1 fruit fly cellular context compared by ENCODE assay signal in the genomic region with DNA sequence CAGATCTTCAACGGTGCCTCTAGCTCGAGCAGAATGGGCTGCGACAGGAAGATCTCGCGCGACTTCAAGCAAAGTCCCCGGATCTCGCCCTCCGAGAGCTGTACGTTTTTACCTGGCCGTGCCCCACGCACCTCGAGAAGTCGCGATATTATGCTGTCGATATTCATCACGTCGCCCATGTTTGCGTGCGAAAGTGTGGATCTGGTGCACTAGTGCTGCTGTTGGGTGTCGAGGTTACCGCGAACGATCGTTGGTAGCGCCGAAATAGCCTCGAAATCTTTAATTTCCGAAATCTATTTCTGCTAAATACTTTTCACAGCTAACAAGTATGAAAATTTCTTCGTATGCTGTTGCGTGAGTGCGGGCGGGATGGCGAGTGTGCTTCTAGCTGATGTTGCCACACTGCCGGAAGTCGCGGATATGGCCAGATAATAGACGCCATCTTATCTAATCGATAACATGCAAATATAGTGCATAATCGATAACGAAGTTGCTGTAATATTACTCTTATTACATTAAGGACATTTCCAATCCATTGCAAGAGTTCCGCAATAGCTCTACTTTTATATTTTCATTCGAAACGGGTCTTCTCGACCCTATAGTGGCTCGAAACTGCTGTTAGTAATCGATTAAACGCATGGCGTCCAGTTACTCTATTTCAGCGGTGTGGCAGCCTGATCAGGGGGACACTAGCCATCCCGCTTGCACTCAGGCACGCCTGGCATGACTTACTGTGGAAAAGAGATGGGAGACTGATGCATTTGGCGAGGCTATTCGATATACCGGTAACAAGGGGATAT.
TF ChIP-seq lines count a peak whose summit lies in the region.

A gene (minus strand): TSS at position 408 of the 800 bp plus-strand sequence.

TF ChIP-seq in whole organism, embryonic, 481 proteins besides CTCF, POLR2A, EP300 and RAD21 (continued from another document and continues in another):
- TF ChIP-seq CG11398 (GFP tag; optimal IDR thresholded peaks at IDR 0.05; lab: Kevin White, UChicago) (no peak), ap (GFP tag; IDR thresholded peaks at IDR 0.05; lab: Robert Waterston, UW) (no peak), CG11560 (tag; IDR thresholded peaks at IDR 0.05; lab: Robert Waterston, UW) (peak; percentile 100), Poxn (GFP tag; IDR thresholded peaks at IDR 0.05; lab: Robert Waterston, UW) (no peak), CG10209 (GFP tag; optimal IDR thresholded peaks at IDR 0.05; lab: Kevin White, UChicago) (peak; percentile 18), CG17186 (GFP tag; optimal IDR thresholded peaks at IDR 0.05; lab: Kevin White, UChicago) (peak; percentile 54), oc (tag; optimal IDR thresholded peaks at IDR 0.05; lab: Kevin White, UChicago) (no peak), E2f2 (GFP tag; IDR thresholded peaks at IDR 0.05; lab: Robert Waterston, UW) (no peak), sim (GFP tag; IDR thresholded peaks at IDR 0.05; lab: Robert Waterston, UW) (no peak), schlank (tag; optimal IDR thresholded peaks at IDR 0.05; lab: Kevin White, UChicago) (no peak), CG12769 (tag; optimal IDR thresholded peaks at IDR 0.05; lab: Kevin White, UChicago) (no peak), CG8944 (GFP tag; optimal IDR thresholded peaks at IDR 0.05; lab: Kevin White, UChicago) (no peak), bigmax (GFP tag; optimal IDR thresholded peaks at IDR 0.05; lab: Kevin White, UChicago) (no peak), Atf3 (GFP tag; optimal IDR thresholded peaks at IDR 0.05; lab: Kevin White, UChicago) (no peak), crol (GFP tag; IDR thresholded peaks at IDR 0.05; lab: Robert Waterston, UW) (no peak), Hand (GFP tag; optimal IDR thresholded peaks at IDR 0.05; lab: Kevin White, UChicago) (no peak), CG9817 (tag; optimal IDR thresholded peaks at IDR 0.05; lab: Kevin White, UChicago) (no peak), NFAT (GFP tag; IDR thresholded peaks at IDR 0.05; lab: Robert Waterston, UW) (no peak), CG4404 (GFP tag; IDR thresholded peaks at IDR 0.05; lab: Robert Waterston, UW) (no peak), tin (GFP tag; optimal IDR thresholded peaks at IDR 0.05; lab: Kevin White, UChicago) (no peak), CG17361 (GFP tag; IDR thresholded peaks at IDR 0.05; lab: Robert Waterston, UW) (peak; percentile 80), gsb-n (tag; optimal IDR thresholded peaks at IDR 0.05; lab: Kevin White, UChicago) (no peak), cas (GFP tag; IDR thresholded peaks at IDR 0.05; lab: Robert Waterston, UW) (no peak), CG6765 (GFP tag; optimal IDR thresholded peaks at IDR 0.05; lab: Kevin White, UChicago) (no peak), dysf (GFP tag; IDR thresholded peaks at IDR 0.05; lab: Robert Waterston, UW) (0 out of 3 replicates have a peak, but pooled peaks have one; percentile 7), lola (GFP tag; optimal IDR thresholded peaks at IDR 0.05; lab: Kevin White, UChicago) (peak in 1 of 3 experiments; percentile 28), hth (optimal IDR thresholded peaks at IDR 0.05; lab: Kevin White, UChicago) (no peak), CoRest (tag; optimal IDR thresholded peaks at IDR 0.05; lab: Kevin White, UChicago) (peak; percentile 63), lab (GFP tag; optimal IDR thresholded peaks at IDR 0.05; lab: Kevin White, UChicago) (no peak), CG2199 (GFP tag; IDR thresholded peaks at IDR 0.05; lab: Robert Waterston, UW) (no peak), CG13123 (GFP tag; optimal IDR thresholded peaks at IDR 0.05; lab: Kevin White, UChicago) (no peak), sqz (GFP tag; optimal IDR thresholded peaks at IDR 0.05; lab: Kevin White, UChicago) (no peak), Ravus (GFP tag; IDR thresholded peaks at IDR 0.05; lab: Robert Waterston, UW) (no peak), Gug (GFP tag; IDR thresholded peaks at IDR 0.05; lab: Robert Waterston, UW) (no peak), vvl (GFP tag; IDR thresholded peaks at IDR 0.05; lab: Robert Waterston, UW) (peak; percentile 25; the same call in 1 of the 2 replicates), CG32767 (GFP tag; IDR thresholded peaks at IDR 0.05; lab: Robert Waterston, UW) (no peak), CG10431 (GFP tag; optimal IDR thresholded peaks at IDR 0.05; lab: Kevin White, UChicago) (no peak), Neu2 (GFP tag; optimal IDR thresholded peaks at IDR 0.05; lab: Kevin White, UChicago; ENCODE audit: borderline replicate concordance) (no peak), grn (GFP tag; optimal IDR thresholded peaks at IDR 0.05; lab: Kevin White, UChicago) (no peak), CG4820 (GFP tag; optimal IDR thresholded peaks at IDR 0.05; lab: Kevin White, UChicago) (no peak), CG8478 (optimal IDR thresholded peaks at IDR 0.05; lab: Kevin White, UChicago) (peak; percentile 97), Hmr (GFP tag; optimal IDR thresholded peaks at IDR 0.05; lab: Kevin White, UChicago) (peak; percentile 32), tap (tag; optimal IDR thresholded peaks at IDR 0.05; lab: Kevin White, UChicago) (no peak), hbn (GFP tag; IDR thresholded peaks at IDR 0.05; lab: Robert Waterston, UW; ENCODE audit: partially characterized antibody) (0 out of 2 replicates have a peak, but pooled peaks have one; percentile 28), Ets97D (GFP tag; optimal IDR thresholded peaks at IDR 0.05; lab: Kevin White, UChicago) (peak; percentile 94), ato (GFP tag; IDR thresholded peaks at IDR 0.05; lab: Robert Waterston, UW; ENCODE audit: partially characterized antibody) (no peak), CG8765 (GFP tag; IDR thresholded peaks at IDR 0.05; lab: Robert Waterston, UW) (no peak), CG7786 (GFP tag; optimal IDR thresholded peaks at IDR 0.05; lab: Kevin White, UChicago) (peak; percentile 2), al (GFP tag; IDR thresholded peaks at IDR 0.05; lab: Robert Waterston, UW) (no peak), CG17385 (GFP tag; optimal IDR thresholded peaks at IDR 0.05; lab: Kevin White, UChicago) (no peak), CG7556 (GFP tag; optimal IDR thresholded peaks at IDR 0.05; lab: Kevin White, UChicago) (no peak), ind (GFP tag; optimal IDR thresholded peaks at IDR 0.05; lab: Kevin White, UChicago) (no peak), Scr (GFP tag; IDR thresholded peaks at IDR 0.05; lab: Robert Waterston, UW; ENCODE audit: partially characterized antibody) (no peak), tio (GFP tag; optimal IDR thresholded peaks at IDR 0.05; lab: Kevin White, UChicago) (no peak), psq (GFP tag; optimal IDR thresholded peaks at IDR 0.05; lab: Kevin White, UChicago) (no peak), NK7.1 (GFP tag; optimal IDR thresholded peaks at IDR 0.05; lab: Kevin White, UChicago) (no peak), CG10565 (GFP tag; optimal IDR thresholded peaks at IDR 0.05; lab: Kevin White, UChicago) (no peak), Oli (tag; optimal IDR thresholded peaks at IDR 0.05; lab: Kevin White, UChicago) (no peak), CG30020 (tag; optimal IDR thresholded peaks at IDR 0.05; lab: Kevin White, UChicago) (peak; percentile 45), CG1792 (GFP tag; optimal IDR thresholded peaks at IDR 0.05; lab: Kevin White, UChicago) (no peak), Mrtf (GFP tag; IDR thresholded peaks at IDR 0.05; lab: Robert Waterston, UW) (no peak), HLH3B (GFP tag; IDR thresholded peaks at IDR 0.05; lab: Robert Waterston, UW) (no peak), CG17829 (tag; optimal IDR thresholded peaks at IDR 0.05; lab: Kevin White, UChicago) (no peak), CG10979 (tag; optimal IDR thresholded peaks at IDR 0.05; lab: Kevin White, UChicago) (no peak), CG6813 (GFP tag; optimal IDR thresholded peaks at IDR 0.05; lab: Kevin White, UChicago) (no peak), CG2116 (GFP tag; optimal IDR thresholded peaks at IDR 0.05; lab: Kevin White, UChicago) (peak; percentile 66), CG1233 (GFP tag; optimal IDR thresholded peaks at IDR 0.05; lab: Kevin White, UChicago) (no peak), CG9932 (GFP tag; IDR thresholded peaks at IDR 0.05; lab: Robert Waterston, UW) (no peak), Aef1 (GFP tag; IDR thresholded peaks at IDR 0.05; lab: Robert Waterston, UW) (no peak), jing (GFP tag; optimal IDR thresholded peaks at IDR 0.05; lab: Kevin White, UChicago) (no peak), dan (GFP tag; IDR thresholded peaks at IDR 0.05; lab: Robert Waterston, UW) (no peak), CG1024 (GFP tag; IDR thresholded peaks at IDR 0.05; lab: Robert Waterston, UW) (no peak), CG15601 (tag; optimal IDR thresholded peaks at IDR 0.05; lab: Kevin White, UChicago) (no peak), D19B (GFP tag; optimal IDR thresholded peaks at IDR 0.05; lab: Kevin White, UChicago) (no peak), sc (optimal IDR thresholded peaks at IDR 0.05; lab: Kevin White, UChicago) (no peak), sc (GFP tag; optimal IDR thresholded peaks at IDR 0.05; lab: Kevin White, UChicago) (no peak), CG6854 (GFP tag; optimal IDR thresholded peaks at IDR 0.05; lab: Kevin White, UChicago) (no peak), kni (GFP tag; optimal IDR thresholded peaks at IDR 0.05; lab: Kevin White, UChicago) (peak; percentile 70), fru (optimal IDR thresholded peaks at IDR 0.05; lab: Kevin White, UChicago) (no peak), pnt (GFP tag; optimal IDR thresholded peaks at IDR 0.05; lab: Kevin White, UChicago) (no peak), CG32532 (GFP tag; IDR thresholded peaks at IDR 0.05; lab: Robert Waterston, UW) (no peak), CG18011 (GFP tag; optimal IDR thresholded peaks at IDR 0.05; lab: Kevin White, UChicago) (no peak), CG3163 (GFP tag; optimal IDR thresholded peaks at IDR 0.05; lab: Kevin White, UChicago) (no peak), btn (GFP tag; optimal IDR thresholded peaks at IDR 0.05; lab: Kevin White, UChicago) (no peak), nmo (GFP tag; optimal IDR thresholded peaks at IDR 0.05; lab: Kevin White, UChicago) (peak; percentile 72), ro (GFP tag; IDR thresholded peaks at IDR 0.05; lab: Robert Waterston, UW) (no peak), gce (GFP tag; IDR thresholded peaks at IDR 0.05; lab: Robert Waterston, UW) (no peak), Dad (GFP tag; optimal IDR thresholded peaks at IDR 0.05; lab: Kevin White, UChicago) (no peak), az2 (GFP tag; optimal IDR thresholded peaks at IDR 0.05; lab: Kevin White, UChicago) (no peak), CG1602 (GFP tag; optimal IDR thresholded peaks at IDR 0.05; lab: Kevin White, UChicago) (no peak), Side (GFP tag; optimal IDR thresholded peaks at IDR 0.05; lab: Kevin White, UChicago) (peak; percentile 32), ken (GFP tag; IDR thresholded peaks at IDR 0.05; lab: Robert Waterston, UW) (no peak), CG7357 (GFP tag; IDR thresholded peaks at IDR 0.05; lab: Robert Waterston, UW) (no peak), CG13424 (tag; optimal IDR thresholded peaks at IDR 0.05; lab: Kevin White, UChicago) (no peak), C15 (GFP tag; IDR thresholded peaks at IDR 0.05; lab: Robert Waterston, UW) (no peak), nerfin-2 (GFP tag; IDR thresholded peaks at IDR 0.05; lab: Robert Waterston, UW; ENCODE audit: partially characterized antibody) (no peak), jigr1 (GFP tag; IDR thresholded peaks at IDR 0.05; lab: Robert Waterston, UW) (no peak), HLH4C (GFP tag; IDR thresholded peaks at IDR 0.05; lab: Robert Waterston, UW; ENCODE audit: partially characterized antibody) (peak; percentile 66; the same call in 2 of the 3 replicates), slp2 (GFP tag; optimal IDR thresholded peaks at IDR 0.05; lab: Kevin White, UChicago) (no peak), gcm2 (GFP tag; optimal IDR thresholded peaks at IDR 0.05; lab: Kevin White, UChicago) (no peak), CG4424 (GFP tag; optimal IDR thresholded peaks at IDR 0.05; lab: Kevin White, UChicago) (peak; percentile 8), Dek (tag; optimal IDR thresholded peaks at IDR 0.05; lab: Kevin White, UChicago) (no peak), amos (GFP tag; IDR thresholded peaks at IDR 0.05; lab: Robert Waterston, UW; ENCODE audit: partially characterized antibody) (peak; percentile 25; the same call in 1 of the 2 replicates), CG13296 (GFP tag; optimal IDR thresholded peaks at IDR 0.05; lab: Kevin White, UChicago) (no peak), peb (GFP tag; IDR thresholded peaks at IDR 0.05; lab: Robert Waterston, UW) (no peak), CG14050 (GFP tag; IDR thresholded peaks at IDR 0.05; lab: Robert Waterston, UW) (no peak), knrl (GFP tag; IDR thresholded peaks at IDR 0.05; lab: Robert Waterston, UW; ENCODE audit: partially characterized antibody) (peak; percentile 43; the same call in 2 of the 3 replicates), nom (GFP tag; optimal IDR thresholded peaks at IDR 0.05; lab: Kevin White, UChicago) (no peak), cad (GFP tag; optimal IDR thresholded peaks at IDR 0.05; lab: Kevin White, UChicago) (no peak), ash1 (GFP tag; optimal IDR thresholded peaks at IDR 0.05; lab: Kevin White, UChicago) (no peak), sisA (GFP tag; IDR thresholded peaks at IDR 0.05; lab: Robert Waterston, UW) (no peak), ham (GFP tag; IDR thresholded peaks at IDR 0.05; lab: Robert Waterston, UW) (no peak), corto (GFP tag; optimal IDR thresholded peaks at IDR 0.05; lab: Kevin White, UChicago) (no peak), dati (GFP tag; IDR thresholded peaks at IDR 0.05; lab: Robert Waterston, UW) (no peak), CG8359 (GFP tag; optimal IDR thresholded peaks at IDR 0.05; lab: Kevin White, UChicago; ENCODE audit: borderline replicate concordance) (no peak), gem (tag; optimal IDR thresholded peaks at IDR 0.05; lab: Kevin White, UChicago) (no peak), CG7745 (tag; optimal IDR thresholded peaks at IDR 0.05; lab: Kevin White, UChicago) (no peak), fu2 (GFP tag; optimal IDR thresholded peaks at IDR 0.05; lab: Kevin White, UChicago) (no peak), E2f1 (GFP tag; IDR thresholded peaks at IDR 0.05; lab: Robert Waterston, UW) (no peak), Tbp (GFP tag; optimal IDR thresholded peaks at IDR 0.05; lab: Kevin White, UChicago) (peak; percentile 21), da (GFP tag; optimal IDR thresholded peaks at IDR 0.05; lab: Kevin White, UChicago) (no peak), CG6272 (GFP tag; IDR thresholded peaks at IDR 0.05; lab: Robert Waterston, UW) (no peak), Hr51 (GFP tag; optimal IDR thresholded peaks at IDR 0.05; lab: Kevin White, UChicago) (no peak), fd96Cb (tag; optimal IDR thresholded peaks at IDR 0.05; lab: Kevin White, UChicago) (no peak), org-1 (GFP tag; optimal IDR thresholded peaks at IDR 0.05; lab: Kevin White, UChicago) (no peak), HLH54F (GFP tag; optimal IDR thresholded peaks at IDR 0.05; lab: Kevin White, UChicago) (no peak), CG4617 (GFP tag; optimal IDR thresholded peaks at IDR 0.05; lab: Kevin White, UChicago; ENCODE audit: borderline replicate concordance) (no peak)
